Worm (Caenorhabditis elegans): ENCODE measurements around the gene fbxb-10.

Gene fbxb-10

ce11 chrII:1819944-1820570 lies 1.9 kb upstream of the fbxb-10 start, which contains the start of gene fbxc-19 (continued):
- TF ChIP-seq snu-23 (GFP tag; optimal IDR thresholded peaks at IDR 0.05): peak; percentile 46
- TF ChIP-seq mdl-1 (tag; optimal IDR thresholded peaks at IDR 0.05): peak in 1 of 2 experiments; percentile 53
- TF ChIP-seq nhr-71 (tag; optimal IDR thresholded peaks at IDR 0.05): peak; percentile 72
- peak; percentile 38 for TF ChIP-seq nhr-77 (tag; optimal IDR thresholded peaks at IDR 0.05)
- no peak for TF ChIP-seq unc-130 (tag; optimal IDR thresholded peaks at IDR 0.05)
- no peak for TF ChIP-seq unc-30 (tag; optimal IDR thresholded peaks at IDR 0.05)
- peak; percentile 95 for TF ChIP-seq pqm-1 (tag; optimal IDR thresholded peaks at IDR 0.05)
- peak; percentile 34 for TF ChIP-seq swsn-7 (tag; optimal IDR thresholded peaks at IDR 0.05)
- peak; percentile 59 for TF ChIP-seq nhr-47 (tag; optimal IDR thresholded peaks at IDR 0.05)
- no peak for TF ChIP-seq isw-1 (GFP tag; IDR thresholded peaks at IDR 0.05)
- TF ChIP-seq tlp-1 (tag; optimal IDR thresholded peaks at IDR 0.05): peak; percentile 81
- no peak for TF ChIP-seq unc-98 (GFP tag; IDR thresholded peaks at IDR 0.05)
- TF ChIP-seq pax-3 (tag; optimal IDR thresholded peaks at IDR 0.05): no peak
- peak; percentile 53 for TF ChIP-seq nhr-90 (tag; optimal IDR thresholded peaks at IDR 0.05; ENCODE audit: poor library complexity)
- TF ChIP-seq sox-4 (tag; optimal IDR thresholded peaks at IDR 0.05): no peak
- TF ChIP-seq mef-2 (tag; optimal IDR thresholded peaks at IDR 0.05): no peak
- peak; percentile 58 for TF ChIP-seq rnt-1 (tag; optimal IDR thresholded peaks at IDR 0.05)
- no peak for TF ChIP-seq vab-15 (tag; optimal IDR thresholded peaks at IDR 0.05)
- peak; percentile 91 for TF ChIP-seq skn-1 (tag; optimal IDR thresholded peaks at IDR 0.05)
- no peak for TF ChIP-seq egl-27 (tag; optimal IDR thresholded peaks at IDR 0.05)
- TF ChIP-seq mep-1 (tag; optimal IDR thresholded peaks at IDR 0.05): peak; percentile 58
- peak; percentile 34 for TF ChIP-seq tbx-2 (tag; optimal IDR thresholded peaks at IDR 0.05)
- TF ChIP-seq nhr-28 (tag; optimal IDR thresholded peaks at IDR 0.05): no peak
- TF ChIP-seq alr-1 (tag; optimal IDR thresholded peaks at IDR 0.05; ENCODE audit: borderline replicate concordance): no peak
- no peak for TF ChIP-seq ceh-8 (GFP tag; optimal IDR thresholded peaks at IDR 0.05)
- TF ChIP-seq F16B12.6 (tag; optimal IDR thresholded peaks at IDR 0.05): peak; percentile 22
- TF ChIP-seq C34B4.2 (tag; optimal IDR thresholded peaks at IDR 0.05): no peak
- TF ChIP-seq blmp-1 (tag; optimal IDR thresholded peaks at IDR 0.05): peak; percentile 35
- no peak for TF ChIP-seq unc-62 (GFP tag; optimal IDR thresholded peaks at IDR 0.05)
- no peak for TF ChIP-seq Y116A8C.19 (tag; optimal IDR thresholded peaks at IDR 0.05; ENCODE audit: borderline replicate concordance)
- no peak for TF ChIP-seq nhr-76 (tag; optimal IDR thresholded peaks at IDR 0.05)
- TF ChIP-seq lir-3 (tag; optimal IDR thresholded peaks at IDR 0.05; ENCODE audit: poor library complexity): peak; percentile 38
- TF ChIP-seq efl-1 (optimal IDR thresholded peaks at IDR 0.05): peak; percentile 77 to 78
- peak; percentile 63 to 94 for TF ChIP-seq efl-1 (GFP tag; optimal IDR thresholded peaks at IDR 0.05 in 1 of 2)
- TF ChIP-seq ceh-63 (GFP tag; optimal IDR thresholded peaks at IDR 0.05): no peak
- TF ChIP-seq efl-3 (GFP tag; optimal IDR thresholded peaks at IDR 0.05): no peak
- no peak for TF ChIP-seq unc-86 (tag; optimal IDR thresholded peaks at IDR 0.05)
- TF ChIP-seq nhr-19 (GFP tag; conservative IDR thresholded peaks at IDR 0.05): peak; percentile 37
- TF ChIP-seq C16A3.4 (tag; optimal IDR thresholded peaks at IDR 0.05): peak; percentile 34
- no peak for TF ChIP-seq hlh-4 (tag; optimal IDR thresholded peaks at IDR 0.05)
- TF ChIP-seq ces-1 (GFP tag; optimal IDR thresholded peaks at IDR 0.05): no peak
- TF ChIP-seq lin-35 (GFP tag; optimal IDR thresholded peaks at IDR 0.05): peak; percentile 47 to 82
- TF ChIP-seq ztf-11 (tag; optimal IDR thresholded peaks at IDR 0.05): no peak
- TF ChIP-seq C04F5.9 (tag; optimal IDR thresholded peaks at IDR 0.05): no peak
- TF ChIP-seq fkh-4 (tag; optimal IDR thresholded peaks at IDR 0.05; ENCODE audit: borderline replicate concordance): no peak
- peak; percentile 3 for TF ChIP-seq xbp-1 (tag; optimal IDR thresholded peaks at IDR 0.05)
- TF ChIP-seq ceh-88 (GFP tag; IDR thresholded peaks at IDR 0.05): no peak

All from whole organism, L1 larva.